Fruit fly (Drosophila melanogaster) whole organism, adult: ENCODE results near the gene Arp2.
A peak's percentile ranks its signal among the peaks of the same experiment; 100 is the strongest.

ENCODE experiments used
- CG11617 ChIP-seq: fragments of 200-800 bp; sonication (Bioruptor generic); optimal IDR thresholded peaks from 2 replicates; lab custom pipeline; 2017; ENCODE audit warnings: mild to moderate bottlenecking, missing biosample characterization, missing genetic modification reagents, missing genetic modification characterization
- CG12768 ChIP-seq: fragments of 200-800 bp; sonication (Bioruptor generic); optimal IDR thresholded peaks from 2 replicates; lab custom pipeline; 2017; ENCODE audit warnings: missing biosample characterization, missing genetic modification characterization, mild to moderate bottlenecking, moderate library complexity, missing genetic modification reagents
- CG14711 ChIP-seq: fragments of 200-800 bp; sonication (Bioruptor generic); optimal IDR thresholded peaks from 2 replicates; lab custom pipeline; 2018; ENCODE audit warnings: missing biosample characterization, mild to moderate bottlenecking, missing genetic modification characterization, moderate library complexity
- CG1620 ChIP-seq: fragments of 200-800 bp; sonication (Bioruptor generic); optimal IDR thresholded peaks from 2 replicates; lab custom pipeline; 2016; ENCODE audit warnings: missing biosample characterization, missing genetic modification characterization
- CG33017 ChIP-seq: fragments of 200-800 bp; sonication (Bioruptor generic); optimal IDR thresholded peaks from 2 replicates; lab custom pipeline; 2018; ENCODE audit warnings: missing biosample characterization, mild to moderate bottlenecking, missing genetic modification characterization, moderate library complexity
- CG5204 ChIP-seq: fragments of 200-800 bp; sonication (Bioruptor generic); optimal IDR thresholded peaks from 2 replicates; lab custom pipeline; 2016; ENCODE audit warnings: missing biosample characterization, missing genetic modification characterization
- CG7045 ChIP-seq: fragments of 200-800 bp; sonication (Bioruptor generic); optimal IDR thresholded peaks from 2 replicates; lab custom pipeline; 2017; ENCODE audit warnings: missing biosample characterization, mild to moderate bottlenecking, missing genetic modification characterization
- CG7101 ChIP-seq: fragments of 200-800 bp; sonication (Bioruptor generic); optimal IDR thresholded peaks from 2 replicates; lab custom pipeline; 2018; ENCODE audit warnings: missing biosample characterization, mild to moderate bottlenecking, missing genetic modification characterization, moderate library complexity
- Clk ChIP-seq: fragments of 200-800 bp; sonication (Bioruptor generic); optimal IDR thresholded peaks from 2 replicates; lab custom pipeline; 2017; ENCODE audit warnings: missing biosample characterization, missing genetic modification characterization
- Crg-1 ChIP-seq: fragments of 200-800 bp; sonication (Bioruptor generic); optimal IDR thresholded peaks from 2 replicates; lab custom pipeline; 2016; ENCODE audit warnings: missing biosample characterization, missing genetic modification characterization
- Hr96 ChIP-seq: fragments of 200-800 bp; sonication (Bioruptor generic); optimal IDR thresholded peaks from 2 replicates; lab custom pipeline; 2016; ENCODE audit warnings: missing biosample characterization, missing genetic modification characterization
- Mnt ChIP-seq: fragments of 200-800 bp; sonication (Bioruptor generic); optimal IDR thresholded peaks from 2 replicates; lab custom pipeline; 2016; ENCODE audit warnings: missing biosample characterization, mild to moderate bottlenecking, missing genetic modification characterization
- bab1 ChIP-seq: fragments of 200-800 bp; sonication (Bioruptor generic); optimal IDR thresholded peaks from 3 replicates; lab custom pipeline; 2019; ENCODE audit warnings: missing biosample characterization, mild to moderate bottlenecking, missing genetic modification characterization, moderate library complexity
- cic ChIP-seq: fragments of 200-800 bp; sonication (Bioruptor generic); optimal IDR thresholded peaks from 2 replicates; lab custom pipeline; 2017; ENCODE audit warnings: missing biosample characterization, mild to moderate bottlenecking, missing genetic modification characterization, moderate library complexity
- cnc ChIP-seq, 2 experiments: fragments of >200 bp; optimal IDR thresholded peaks; 2 replicates each; lab custom pipeline; 2017
- kay ChIP-seq: fragments of 200-800 bp; sonication (Bioruptor generic); peaks from one replicate; lab custom pipeline; 2016; ENCODE audit warnings: missing biosample characterization, missing genetic modification characterization, borderline replicate concordance
- ovo ChIP-seq: fragments of 200-800 bp; sonication (Bioruptor generic); optimal IDR thresholded peaks from 2 replicates; lab custom pipeline; 2016; ENCODE audit warnings: missing biosample characterization, missing genetic modification characterization
- pad ChIP-seq: fragments of 200-800 bp; sonication (Bioruptor generic); optimal IDR thresholded peaks from 3 replicates; lab custom pipeline; 2017; ENCODE audit warnings: missing biosample characterization, missing genetic modification characterization, mild to moderate bottlenecking, moderate library complexity, missing genetic modification reagents
- tj ChIP-seq: fragments of 200-800 bp; sonication (Bioruptor generic); optimal IDR thresholded peaks from 3 replicates; lab custom pipeline; 2017; ENCODE audit warnings: missing biosample characterization, mild to moderate bottlenecking, missing genetic modification characterization, moderate library complexity
- toe ChIP-seq: fragments of 200-800 bp; sonication (Bioruptor generic); optimal IDR thresholded peaks from 2 replicates; lab custom pipeline; 2016; ENCODE audit warnings: missing biosample characterization, missing genetic modification characterization

Gene Arp2

DNA sequence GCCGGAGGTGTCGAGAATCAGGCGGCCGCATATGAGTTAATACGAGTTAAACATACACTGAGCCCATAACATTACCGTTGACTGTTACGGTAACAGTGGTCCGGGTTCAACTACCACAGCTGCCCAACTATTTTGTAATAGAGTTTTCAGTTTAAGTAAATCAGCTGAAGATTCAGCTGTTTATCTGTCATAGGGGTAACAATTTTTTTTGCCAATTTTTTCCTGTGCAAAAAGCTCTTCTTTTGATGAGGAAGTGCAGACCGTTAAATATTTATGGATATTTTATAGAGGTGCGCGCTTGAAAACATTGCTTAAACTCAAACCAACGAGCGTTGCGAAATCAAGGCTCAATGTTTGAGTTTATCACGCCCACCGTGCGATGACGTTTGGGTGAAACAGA lies 27.9 kb upstream of the Arp2 start:
- TF ChIP-seq bab1 (GFP tag; lab: Kevin White, UChicago), result no peak
- TF ChIP-seq CG5204 (GFP tag; lab: Kevin White, UChicago), result peak; percentile 2
- TF ChIP-seq toe (GFP tag; lab: Kevin White, UChicago), result peak; percentile 5

DNA sequence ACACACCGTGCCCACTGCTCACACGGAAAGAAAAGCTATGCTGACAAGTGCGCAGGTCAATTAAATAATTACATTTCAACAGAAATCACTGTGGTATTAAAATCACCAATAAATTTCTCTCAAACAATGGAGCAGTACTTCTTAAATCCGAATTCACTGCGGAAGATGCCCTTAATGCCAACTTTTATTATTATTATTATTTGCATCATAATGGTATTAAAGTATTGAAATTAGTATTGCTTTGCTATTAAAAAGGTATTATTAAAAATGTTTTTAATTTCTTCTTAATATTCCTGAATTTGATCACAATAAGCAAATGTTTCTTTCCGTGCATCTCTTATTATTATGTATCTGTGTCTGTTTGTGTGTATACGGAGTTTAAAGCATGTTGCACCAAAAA lies 26.2 kb upstream of the Arp2 start:
- TF ChIP-seq CG12768 (GFP tag; lab: Kevin White, UChicago) (no peak), bab1 (GFP tag; lab: Kevin White, UChicago) (no peak), Hr96 (GFP tag; lab: Kevin White, UChicago) (no peak), tj (GFP tag; lab: Kevin White, UChicago) (no peak), Crg-1 (GFP tag; lab: Kevin White, UChicago) (no peak), pad (no peak), kay (GFP tag; lab: Kevin White, UChicago) (no peak), Clk (GFP tag; lab: Kevin White, UChicago) (no peak), CG5204 (GFP tag; lab: Kevin White, UChicago) (no peak), ovo (no peak), CG14711 (no peak), Mnt (GFP tag; lab: Kevin White, UChicago) (no peak), CG1620 (GFP tag; lab: Kevin White, UChicago) (no peak), CG11617 (GFP tag; lab: Kevin White, UChicago) (no peak), cic (GFP tag; lab: Kevin White, UChicago) (no peak), CG7101 (tag; lab: Kevin White, UChicago) (no peak), cnc (optimal IDR thresholded peaks at IDR 0.05; lab: Kevin White, UChicago) (no peak), toe (GFP tag; lab: Kevin White, UChicago) (no peak), CG33017 (no peak), CG7045 (GFP tag; lab: Kevin White, UChicago) (no peak)

dm6 chrX:16575097-16575496 lies 21.3 kb upstream of the Arp2 start:
- no peak for TF ChIP-seq CG7101 (tag; lab: Kevin White, UChicago)

DNA sequence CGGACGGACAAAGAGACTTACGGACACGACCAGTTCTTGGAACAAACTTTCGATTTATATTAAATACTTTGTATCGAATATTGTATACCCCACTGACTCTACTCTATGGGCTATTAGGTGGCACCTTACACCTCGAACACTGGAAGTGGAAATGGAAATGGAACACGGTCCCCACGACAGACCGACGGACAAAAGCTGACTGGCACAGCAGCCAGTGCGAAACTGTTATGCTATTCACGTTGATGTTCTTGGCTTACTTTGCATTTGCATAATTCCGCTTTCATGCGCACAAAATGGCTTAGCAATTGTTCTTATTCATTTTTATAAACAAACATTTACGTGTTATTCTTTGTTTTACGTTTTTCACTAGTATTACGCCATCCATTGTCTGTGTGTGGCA lies 20.3 kb upstream of the Arp2 start:
- TF ChIP-seq tj (GFP tag; lab: Kevin White, UChicago) (no peak), CG7101 (tag; lab: Kevin White, UChicago) (no peak), ovo (no peak), cic (GFP tag; lab: Kevin White, UChicago) (no peak), pad (no peak), Clk (GFP tag; lab: Kevin White, UChicago) (no peak), Hr96 (GFP tag; lab: Kevin White, UChicago) (no peak), Mnt (GFP tag; lab: Kevin White, UChicago) (no peak), kay (GFP tag; lab: Kevin White, UChicago) (no peak)

dm6 chrX:16573659-16574058 lies 19.9 kb upstream of the Arp2 start:
- no peak for TF ChIP-seq Mnt (GFP tag; lab: Kevin White, UChicago)
- no peak for TF ChIP-seq tj (GFP tag; lab: Kevin White, UChicago)
- peak; percentile 46 for TF ChIP-seq Crg-1 (GFP tag; lab: Kevin White, UChicago)
- no peak for TF ChIP-seq cnc (optimal IDR thresholded peaks at IDR 0.05; lab: Kevin White, UChicago)
- peak; percentile 14 for TF ChIP-seq pad
- TF ChIP-seq CG7101 (tag; lab: Kevin White, UChicago), result peak; percentile 59
- peak; percentile 50 for TF ChIP-seq ovo
- TF ChIP-seq Hr96 (GFP tag; lab: Kevin White, UChicago), result no peak
- no peak for TF ChIP-seq CG5204 (GFP tag; lab: Kevin White, UChicago)
- TF ChIP-seq cic (GFP tag; lab: Kevin White, UChicago), result no peak
- no peak for TF ChIP-seq CG33017
- TF ChIP-seq CG7045 (GFP tag; lab: Kevin White, UChicago), result no peak

DNA sequence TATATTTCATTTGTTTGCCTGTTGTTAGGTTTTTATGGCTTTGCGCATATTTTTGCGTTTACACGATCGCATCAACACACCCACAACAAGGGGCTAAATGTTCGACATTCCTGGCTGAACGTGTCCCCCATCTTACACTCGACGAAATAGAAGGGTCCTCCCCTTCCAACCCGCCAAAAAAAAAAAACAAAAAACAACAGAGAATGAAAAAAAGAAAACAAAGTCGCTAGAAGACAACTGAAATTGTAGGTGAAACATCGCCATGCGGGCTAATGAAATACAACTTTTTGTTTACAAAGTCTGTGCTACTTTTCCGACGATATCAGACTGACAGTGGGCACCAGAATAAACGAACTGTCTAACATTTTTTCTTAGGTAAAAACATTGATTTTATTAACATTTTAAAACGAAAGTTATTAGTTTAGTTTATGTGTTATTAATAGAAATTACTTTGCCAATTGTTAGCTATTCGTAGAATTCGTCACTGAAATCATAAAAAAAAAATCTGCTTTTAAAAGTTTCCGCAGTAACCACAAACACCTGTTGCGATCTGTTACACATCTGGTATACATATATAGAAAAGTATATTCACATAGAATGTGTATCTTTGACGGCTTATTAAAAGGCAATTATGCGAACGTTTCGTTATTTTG lies 16.9 kb upstream of the Arp2 start:
- TF ChIP-seq kay (GFP tag; lab: Kevin White, UChicago) (peak; percentile 72), CG1620 (GFP tag; lab: Kevin White, UChicago) (no peak)

DNA sequence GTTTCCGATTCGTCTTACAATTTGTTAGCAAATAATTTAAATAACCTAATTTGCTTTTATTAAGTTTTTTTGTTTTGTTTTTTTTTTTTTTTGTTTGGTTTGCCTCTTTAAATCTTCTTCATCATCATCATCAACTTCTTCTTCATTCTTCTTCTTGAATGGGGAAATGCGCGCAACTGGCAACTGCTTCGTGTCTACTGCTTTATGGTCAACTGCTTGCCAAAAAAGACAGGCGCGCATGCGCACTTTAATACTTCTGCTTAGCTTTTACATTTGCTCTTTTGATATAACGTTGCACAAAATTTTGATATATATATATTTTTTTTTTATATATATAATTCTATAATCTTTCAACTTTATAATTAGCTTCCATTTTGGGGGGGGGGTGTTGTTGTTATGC lies 11.6 kb upstream of the Arp2 start:
- no peak for TF ChIP-seq CG7045 (GFP tag; lab: Kevin White, UChicago)
- TF ChIP-seq kay (GFP tag; lab: Kevin White, UChicago), result peak; percentile 39

DNA sequence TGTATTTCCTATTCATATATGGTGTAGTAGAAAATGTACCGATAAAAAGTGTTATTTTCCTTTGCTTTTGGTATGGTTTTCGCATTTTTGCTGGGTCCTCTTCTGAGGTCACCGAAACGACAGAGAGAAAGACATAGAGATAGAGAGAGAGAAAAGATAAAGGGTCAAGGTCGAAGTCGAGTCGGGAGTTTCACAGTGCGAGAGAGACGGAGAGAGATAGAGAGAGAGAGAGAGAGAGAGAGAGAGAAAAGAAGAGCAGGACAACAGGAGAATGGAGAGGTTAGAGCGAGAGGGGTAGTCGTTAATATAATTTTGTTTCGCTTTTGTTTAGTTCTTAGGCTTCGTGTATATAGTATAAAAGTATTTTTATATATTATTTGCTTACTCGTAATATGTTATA lies 8.5 kb upstream of the Arp2 start:
- no peak for TF ChIP-seq bab1 (GFP tag; lab: Kevin White, UChicago)
